Fruit fly (Drosophila melanogaster) whole organism, embryonic: ENCODE measurements around the gene CG34149.

Experiments
- Bteb2 ChIP-seq: fragments of 200-800 bp; sonication (Bioruptor generic); optimal IDR thresholded peaks from 2 replicates; lab custom pipeline; 2016; ENCODE audit warnings: missing biosample characterization, missing genetic modification characterization
- CG10267 ChIP-seq: fragments of 200-800 bp; sonication (Bioruptor generic); optimal IDR thresholded peaks from 2 replicates; lab custom pipeline; 2018; ENCODE audit warnings: missing biosample characterization, mild to moderate bottlenecking, missing genetic modification characterization, moderate library complexity
- CG10274 ChIP-seq: fragments of 200-800 bp; sonication (Bioruptor generic); optimal IDR thresholded peaks from 3 replicates; lab custom pipeline; 2017; ENCODE audit warnings: missing biosample characterization, mild to moderate bottlenecking, missing genetic modification characterization
- CG10543 ChIP-seq: fragments of 200-800 bp; sonication (Bioruptor generic); optimal IDR thresholded peaks from 3 replicates; lab custom pipeline; 2017; ENCODE audit warnings: missing biosample characterization, mild to moderate bottlenecking, missing genetic modification characterization, moderate library complexity
- CG12219 ChIP-seq: fragments of 200-800 bp; sonication (Bioruptor generic); optimal IDR thresholded peaks from 3 replicates; lab custom pipeline; 2018; ENCODE audit warnings: missing biosample characterization, mild to moderate bottlenecking, missing genetic modification characterization
- CG12299 ChIP-seq: fragments of 200-800 bp; sonication (Bioruptor generic); optimal IDR thresholded peaks from 2 replicates; lab custom pipeline; 2018; ENCODE audit warnings: missing biosample characterization, mild to moderate bottlenecking, missing genetic modification characterization
- CG16813 ChIP-seq: fragments of 200-800 bp; sonication (Bioruptor generic); IDR thresholded peaks from 3 replicates; pipeline ENCODE4 v1.3.6; 2022; ENCODE audit warnings: missing biosample characterization, missing genetic modification characterization; ENCODE audit not compliant: partially characterized antibody
- CG17361 ChIP-seq: fragments of 200-800 bp; sonication (Bioruptor generic); IDR thresholded peaks from 3 replicates; pipeline ENCODE4 v1.3.6; 2022; ENCODE audit warnings: missing biosample characterization, missing genetic modification characterization
- CG3407 ChIP-seq: fragments of 200-800 bp; sonication (Bioruptor generic); optimal IDR thresholded peaks from 2 replicates; lab custom pipeline; 2018; ENCODE audit warnings: missing biosample characterization, mild to moderate bottlenecking, missing genetic modification characterization
- CG8281 ChIP-seq: fragments of 200-800 bp; sonication (Bioruptor generic); optimal IDR thresholded peaks from 2 replicates; lab custom pipeline; 2018; ENCODE audit warnings: missing biosample characterization, mild to moderate bottlenecking, missing genetic modification characterization, moderate library complexity
- CG9817 ChIP-seq: fragments of 200-800 bp; sonication (Bioruptor generic); optimal IDR thresholded peaks from 2 replicates; lab custom pipeline; 2018; ENCODE audit warnings: missing biosample characterization, mild to moderate bottlenecking, missing genetic modification characterization, moderate library complexity
- Camta ChIP-seq: fragments of 200-800 bp; sonication (Bioruptor generic); optimal IDR thresholded peaks from 2 replicates; lab custom pipeline; 2016; ENCODE audit warnings: missing biosample characterization, missing genetic modification characterization
- D19B ChIP-seq: fragments of 200-800 bp; sonication (Bioruptor generic); optimal IDR thresholded peaks from 2 replicates; lab custom pipeline; 2017; ENCODE audit warnings: missing biosample characterization, mild to moderate bottlenecking, missing genetic modification characterization
- Dfd ChIP-seq, 2 experiments: fragments of >200 bp; optimal IDR thresholded peaks; 2 replicates each; lab custom pipeline; 2017; ENCODE audit warnings: missing biosample characterization in 2 of 2, missing genetic modification characterization in 2 of 2
- Dll ChIP-seq: fragments of 200-800 bp; sonication (Bioruptor generic); IDR thresholded peaks from 4 replicates; pipeline ENCODE4 v1.3.6; 2022; ENCODE audit warnings: missing biosample characterization, missing genetic modification characterization; ENCODE audit not compliant: partially characterized antibody
- HLH4C ChIP-seq: fragments of 200-800 bp; sonication (Bioruptor generic); IDR thresholded peaks from 3 replicates; pipeline ENCODE4 v1.3.6; 2022; ENCODE audit warnings: missing biosample characterization, missing genetic modification characterization; ENCODE audit not compliant: partially characterized antibody
- Hr51 ChIP-seq, 2 experiments: fragments of 200-800 bp; sonication (Bioruptor generic); optimal IDR thresholded peaks; 2 replicates in 1 of 2; 3 replicates in 1 of 2; lab custom pipeline; 2016 to 2018; ENCODE audit warnings: missing biosample characterization in 2 of 2, missing genetic modification characterization in 2 of 2, mild to moderate bottlenecking in 1 of 2, moderate library complexity in 1 of 2
- MBD-R2 ChIP-seq: fragments of 200-800 bp; sonication (Bioruptor generic); IDR thresholded peaks from 2 replicates; pipeline ENCODE4 v1.3.6; 2022; ENCODE audit warnings: missing biosample characterization, missing genetic modification characterization
- NK7.1 ChIP-seq: fragments of 200-800 bp; sonication (Bioruptor generic); optimal IDR thresholded peaks from 3 replicates; lab custom pipeline; 2016; ENCODE audit warnings: missing biosample characterization, missing genetic modification characterization
- PHDP ChIP-seq: fragments of 200-800 bp; sonication (Bioruptor generic); optimal IDR thresholded peaks from 3 replicates; lab custom pipeline; 2018; ENCODE audit warnings: missing biosample characterization, mild to moderate bottlenecking, missing genetic modification characterization, moderate library complexity
- Pdp1 ChIP-seq, 2 experiments: fragments of 200-800 bp; sonication (Bioruptor generic); optimal IDR thresholded peaks; 3 replicates each; lab custom pipeline; 2016; ENCODE audit warnings: missing biosample characterization in 2 of 2, missing genetic modification characterization in 2 of 2, mild to moderate bottlenecking in 1 of 2, moderate library complexity in 1 of 2
- Sry-δ ChIP-seq: fragments of 200-800 bp; sonication (Bioruptor generic); optimal IDR thresholded peaks from 2 replicates; lab custom pipeline; 2016; ENCODE audit warnings: missing biosample characterization, missing genetic modification characterization
- YL-1 ChIP-seq: fragments of 200-800 bp; sonication (Bioruptor generic); optimal IDR thresholded peaks from 3 replicates; lab custom pipeline; 2017; ENCODE audit warnings: missing biosample characterization, mild to moderate bottlenecking, missing genetic modification characterization
- bbx ChIP-seq: fragments of 200-800 bp; sonication (Bioruptor generic); IDR thresholded peaks from 2 replicates; pipeline ENCODE4 v1.3.6; 2022; ENCODE audit warnings: missing biosample characterization, missing genetic modification characterization; ENCODE audit not compliant: partially characterized antibody
- bsh ChIP-seq, 2 experiments: fragments of 200-800 bp; sonication (Bioruptor generic); optimal IDR thresholded peaks; 2 replicates each; lab custom pipeline; 2017 to 2018; ENCODE audit warnings: mild to moderate bottlenecking in 2 of 2, missing biosample characterization in 2 of 2, missing genetic modification characterization in 2 of 2, moderate library complexity in 1 of 2
- dimm ChIP-seq: fragments of 200-800 bp; sonication (Bioruptor generic); IDR thresholded peaks from 2 replicates; pipeline ENCODE4 v1.3.6; 2022; ENCODE audit warnings: missing biosample characterization, missing genetic modification characterization
- hb ChIP-seq: fragments of 200-800 bp; sonication (Bioruptor generic); IDR thresholded peaks from 3 replicates; pipeline ENCODE4 v1.3.6; 2022; ENCODE audit warnings: missing biosample characterization, missing genetic modification characterization; ENCODE audit not compliant: partially characterized antibody
- knrl ChIP-seq: fragments of 200-800 bp; sonication (Bioruptor generic); IDR thresholded peaks from 3 replicates; pipeline ENCODE4 v1.3.6; 2022; ENCODE audit warnings: missing biosample characterization, missing genetic modification characterization; ENCODE audit not compliant: partially characterized antibody
- nerfin-2 ChIP-seq: fragments of 200-800 bp; sonication (Bioruptor generic); IDR thresholded peaks from 2 replicates; pipeline ENCODE4 v1.3.6; 2022; ENCODE audit warnings: missing biosample characterization, missing genetic modification characterization; ENCODE audit not compliant: partially characterized antibody
- nom ChIP-seq: fragments of 200-800 bp; sonication (Bioruptor generic); optimal IDR thresholded peaks from 2 replicates; lab custom pipeline; 2017; ENCODE audit warnings: missing biosample characterization, missing genetic modification characterization, mild to moderate bottlenecking, moderate library complexity, missing genetic modification reagents
- pho ChIP-seq: fragments of 200-800 bp; sonication (Bioruptor generic); optimal IDR thresholded peaks from 2 replicates; lab custom pipeline; 2016; ENCODE audit warnings: missing biosample characterization, missing genetic modification characterization
- pzg ChIP-seq: fragments of 200-800 bp; sonication (Bioruptor generic); optimal IDR thresholded peaks from 3 replicates; lab custom pipeline; 2018; ENCODE audit warnings: missing biosample characterization, mild to moderate bottlenecking, missing genetic modification characterization, moderate library complexity
- sna ChIP-seq: fragments of 200-800 bp; sonication (Bioruptor generic); IDR thresholded peaks from 2 replicates; pipeline ENCODE4 v1.3.6; 2022; ENCODE audit warnings: missing biosample characterization, missing genetic modification characterization; ENCODE audit not compliant: partially characterized antibody
- so ChIP-seq: fragments of 200-800 bp; sonication (Bioruptor generic); IDR thresholded peaks from 3 replicates; pipeline ENCODE4 v1.3.6; 2022; ENCODE audit warnings: missing biosample characterization, missing genetic modification characterization
- sqz ChIP-seq: fragments of 200-800 bp; sonication (Bioruptor generic); optimal IDR thresholded peaks from 3 replicates; lab custom pipeline; 2018; ENCODE audit warnings: missing biosample characterization, mild to moderate bottlenecking, missing genetic modification characterization
- stwl ChIP-seq: fragments of 200-800 bp; sonication (Bioruptor generic); optimal IDR thresholded peaks from 3 replicates; lab custom pipeline; 2018; ENCODE audit warnings: missing biosample characterization, mild to moderate bottlenecking, missing genetic modification characterization, moderate library complexity
- tap ChIP-seq: fragments of 200-800 bp; optimal IDR thresholded peaks from 3 replicates; lab custom pipeline; 2019; ENCODE audit warnings: missing biosample characterization, mild to moderate bottlenecking, missing genetic modification characterization, moderate library complexity
- trem ChIP-seq: fragments of 200-800 bp; optimal IDR thresholded peaks from 3 replicates; lab custom pipeline; 2019; ENCODE audit warnings: missing biosample characterization, mild to moderate bottlenecking, missing genetic modification characterization, moderate library complexity
- usp ChIP-seq: fragments of >200 bp; optimal IDR thresholded peaks from 2 replicates; lab custom pipeline; 2017; ENCODE audit warnings: missing biosample characterization, missing genetic modification characterization
- vnd ChIP-seq: fragments of 200-800 bp; sonication (Bioruptor generic); IDR thresholded peaks from 3 replicates; pipeline ENCODE4 v1.3.6; 2022; ENCODE audit warnings: missing biosample characterization, missing genetic modification characterization; ENCODE audit not compliant: partially characterized antibody

The CG34149 gene

DNA sequence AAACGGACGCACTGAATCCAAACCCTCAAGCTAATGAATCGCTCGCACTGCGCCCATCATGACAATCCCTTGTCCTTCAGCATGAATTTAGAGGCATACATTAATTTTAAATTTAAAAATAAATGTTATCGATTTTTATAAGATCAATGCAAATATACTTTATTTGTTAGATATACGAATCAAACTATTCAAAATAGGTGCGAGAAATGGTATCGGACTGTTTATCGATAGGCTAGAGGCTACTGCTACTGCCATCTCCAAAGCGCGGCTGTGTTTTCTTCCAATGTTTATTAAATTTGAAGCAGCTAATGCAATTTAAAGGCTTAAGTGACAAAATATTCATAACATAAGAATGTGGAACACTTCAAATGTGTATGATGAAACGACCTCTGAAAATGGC is 1.1 kb downstream of the CG34149 start, which contains the start of gene CG43342 (continued):
- peak; percentile 68; the same call in 2 of the 3 replicates for TF ChIP-seq knrl (GFP tag; lab: Robert Waterston, UW)
- TF ChIP-seq sna, result peak; percentile 81
- TF ChIP-seq CG10267 (tag; lab: Kevin White, UChicago), result peak; percentile 6
- TF ChIP-seq CG10543 (GFP tag; lab: Kevin White, UChicago), result no peak
- no peak for TF ChIP-seq NK7.1
- TF ChIP-seq Camta (GFP tag; lab: Kevin White, UChicago), result no peak
- TF ChIP-seq trem (tag; lab: Kevin White, UChicago), result peak; percentile 57
- TF ChIP-seq sqz (GFP tag; lab: Kevin White, UChicago), result no peak
- peak; percentile 40 for TF ChIP-seq pzg (GFP tag; lab: Kevin White, UChicago)
- TF ChIP-seq CG9817 (tag; lab: Kevin White, UChicago), result no peak
- TF ChIP-seq dimm (GFP tag; lab: Robert Waterston, UW), result no peak
- TF ChIP-seq Hr51 (GFP tag; optimal IDR thresholded peaks at IDR 0.05; lab: Kevin White, UChicago), result no peak
- no peak for TF ChIP-seq D19B (GFP tag; lab: Kevin White, UChicago)
- TF ChIP-seq Dll (GFP tag; lab: Robert Waterston, UW), result peak; percentile 82
- peak; percentile 82 for TF ChIP-seq hb (GFP tag; lab: Robert Waterston, UW)
- no peak for TF ChIP-seq CG8281 (tag; lab: Kevin White, UChicago)
- peak; percentile 59 for TF ChIP-seq MBD-R2
- TF ChIP-seq stwl (tag; lab: Kevin White, UChicago), result peak; percentile 73
- TF ChIP-seq CG12219, result no peak
- TF ChIP-seq CG12299 (tag; lab: Kevin White, UChicago), result no peak
- no peak for TF ChIP-seq CG3407 (GFP tag; lab: Kevin White, UChicago)
- TF ChIP-seq CG17361, result no peak
- peak; percentile 75 for TF ChIP-seq CG16813 (GFP tag; lab: Robert Waterston, UW)
- no peak for TF ChIP-seq bsh (GFP tag; optimal IDR thresholded peaks at IDR 0.05; lab: Kevin White, UChicago)
- TF ChIP-seq Bteb2 (GFP tag; lab: Kevin White, UChicago), result no peak
- TF ChIP-seq Pdp1 (GFP tag; optimal IDR thresholded peaks at IDR 0.05; lab: Kevin White, UChicago), result no peak
- no peak for TF ChIP-seq YL-1
- TF ChIP-seq usp (GFP tag; lab: Kevin White, UChicago), result no peak
- no peak for TF ChIP-seq Dfd (GFP tag; optimal IDR thresholded peaks at IDR 0.05; lab: Kevin White, UChicago)
- TF ChIP-seq vnd (GFP tag; lab: Robert Waterston, UW), result peak; percentile 80
- no peak for TF ChIP-seq CG10274
- no peak for TF ChIP-seq nom (GFP tag; lab: Kevin White, UChicago)
- no peak for TF ChIP-seq tap
- no peak for TF ChIP-seq so
- peak; percentile 82 for TF ChIP-seq Sry-δ (GFP tag; lab: Kevin White, UChicago)
- TF ChIP-seq nerfin-2 (GFP tag; lab: Robert Waterston, UW), result peak; percentile 85
- peak; percentile 84 for TF ChIP-seq bbx
- TF ChIP-seq HLH4C (GFP tag; lab: Robert Waterston, UW), result peak; percentile 92
- no peak for TF ChIP-seq PHDP (tag; lab: Kevin White, UChicago)
- TF ChIP-seq pho (GFP tag; lab: Kevin White, UChicago), result no peak
